Fruit fly (Drosophila melanogaster): Measurements from ENCODE around the gene mth.

DNA sequence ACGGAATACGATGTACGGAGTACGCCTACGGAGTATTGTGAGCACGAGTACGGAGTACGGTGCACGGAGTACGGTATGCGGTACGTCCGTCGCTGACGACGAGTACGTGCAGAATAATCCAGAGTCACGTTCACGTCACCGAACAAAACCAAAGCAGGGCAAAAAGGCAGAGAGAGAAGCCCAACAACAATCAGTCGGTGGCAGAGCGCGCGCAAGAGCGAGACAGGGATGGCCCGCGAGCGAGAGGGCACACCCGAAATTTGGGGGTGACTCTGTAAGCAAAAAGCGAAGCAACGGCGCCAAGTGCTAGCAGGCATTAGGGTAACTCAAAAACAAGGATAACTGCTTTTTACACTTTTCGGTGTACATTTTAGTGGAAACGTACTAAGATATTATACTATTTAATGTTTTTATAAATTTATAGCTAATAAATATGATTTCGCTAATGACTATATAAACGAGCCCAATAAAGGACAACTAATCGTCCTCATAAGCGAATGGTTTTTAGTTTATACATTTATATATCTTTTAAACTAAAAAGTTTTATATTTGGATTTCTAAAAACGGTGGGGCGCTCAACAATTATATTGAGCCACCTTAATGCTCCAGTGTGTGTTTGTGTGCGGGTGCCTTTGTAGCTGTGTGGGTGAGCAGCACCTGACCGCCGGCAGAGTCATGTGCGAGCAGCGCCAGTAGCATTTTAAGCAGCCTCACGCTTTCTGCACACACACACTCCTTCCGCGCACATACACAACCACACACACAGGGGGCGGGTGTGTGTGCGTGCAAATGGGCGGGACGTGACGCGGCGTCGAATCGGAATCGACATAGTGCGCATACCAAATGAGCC, 30.7 kb upstream of the mth start:
- TF ChIP-seq psq (optimal IDR thresholded peaks at IDR 0.05), result no peak
- no peak for TF ChIP-seq EcR (GFP tag; optimal IDR thresholded peaks at IDR 0.05)
- TF ChIP-seq usp (GFP tag; optimal IDR thresholded peaks at IDR 0.05), result no peak
- no peak for TF ChIP-seq Dll (optimal IDR thresholded peaks at IDR 0.05)

Data from whole organism.